Fruit fly (Drosophila melanogaster) whole organism, embryonic: Measurements from ENCODE around the gene Ptth.

Experiments used
- ATbp ChIP-seq: fragments of 200-800 bp; sonication (Bioruptor generic); optimal IDR thresholded peaks from 2 replicates; lab custom pipeline; 2017; ENCODE audit warnings: missing biosample characterization, mild to moderate bottlenecking, missing genetic modification characterization, missing genetic modification reagents
- Atf-2 ChIP-seq: fragments of 200-800 bp; sonication (Bioruptor generic); optimal IDR thresholded peaks from 2 replicates; lab custom pipeline; 2016; ENCODE audit warnings: missing biosample characterization, missing genetic modification characterization
- Bteb2 ChIP-seq: fragments of 200-800 bp; sonication (Bioruptor generic); optimal IDR thresholded peaks from 2 replicates; lab custom pipeline; 2016; ENCODE audit warnings: missing biosample characterization, missing genetic modification characterization
- CG1024 ChIP-seq: fragments of 200-800 bp; sonication (Bioruptor generic); IDR thresholded peaks from 2 replicates; pipeline ENCODE4 v1.3.6; 2022; ENCODE audit warnings: missing biosample characterization, missing genetic modification characterization
- CG12236 ChIP-seq: fragments of 200-800 bp; sonication (Bioruptor generic); optimal IDR thresholded peaks from 2 replicates; lab custom pipeline; 2016; ENCODE audit warnings: missing biosample characterization, missing genetic modification characterization
- CG12659 ChIP-seq: fragments of 200-800 bp; sonication (Bioruptor generic); optimal IDR thresholded peaks from 3 replicates; lab custom pipeline; 2017; ENCODE audit warnings: mild to moderate bottlenecking, missing biosample characterization, missing genetic modification reagents, missing genetic modification characterization
- CG13624 ChIP-seq: fragments of 200-800 bp; sonication (Bioruptor generic); optimal IDR thresholded peaks from 2 replicates; lab custom pipeline; 2016; ENCODE audit warnings: missing biosample characterization, missing genetic modification characterization
- CG13775 ChIP-seq: fragments of 200-800 bp; sonication (Bioruptor generic); optimal IDR thresholded peaks from 3 replicates; lab custom pipeline; 2017; ENCODE audit warnings: missing biosample characterization, mild to moderate bottlenecking, missing genetic modification characterization
- CG15479 ChIP-seq: fragments of 200-800 bp; sonication (Bioruptor generic); optimal IDR thresholded peaks from 3 replicates; lab custom pipeline; 2019; ENCODE audit warnings: missing biosample characterization, mild to moderate bottlenecking, missing genetic modification characterization, moderate library complexity
- CG15601 ChIP-seq: fragments of 200-800 bp; sonication (Bioruptor generic); optimal IDR thresholded peaks from 3 replicates; lab custom pipeline; 2019; ENCODE audit warnings: missing biosample characterization, mild to moderate bottlenecking, missing genetic modification characterization, moderate library complexity
- CG1602 ChIP-seq: fragments of 200-800 bp; sonication (Bioruptor generic); optimal IDR thresholded peaks from 3 replicates; lab custom pipeline; 2016; ENCODE audit warnings: missing biosample characterization, missing genetic modification characterization
- CG17361 ChIP-seq: fragments of 200-800 bp; sonication (Bioruptor generic); IDR thresholded peaks from 3 replicates; pipeline ENCODE4 v1.3.6; 2022; ENCODE audit warnings: missing biosample characterization, missing genetic modification characterization
- CG17385 ChIP-seq: fragments of 200-800 bp; sonication (Bioruptor generic); optimal IDR thresholded peaks from 3 replicates; lab custom pipeline; 2018; ENCODE audit warnings: missing biosample characterization, mild to moderate bottlenecking, missing genetic modification characterization
- CG2116 ChIP-seq: fragments of 200-800 bp; sonication (Bioruptor generic); optimal IDR thresholded peaks from 3 replicates; lab custom pipeline; 2018; ENCODE audit warnings: missing biosample characterization, mild to moderate bottlenecking, missing genetic modification characterization
- CG32767 ChIP-seq: fragments of 200-800 bp; sonication (Bioruptor generic); IDR thresholded peaks from 2 replicates; pipeline ENCODE4 v1.3.6; 2022; ENCODE audit warnings: missing biosample characterization, missing genetic modification characterization
- CG6683 ChIP-seq: fragments of 200-800 bp; sonication (Bioruptor generic); optimal IDR thresholded peaks from 2 replicates; lab custom pipeline; 2017; ENCODE audit warnings: missing biosample characterization, mild to moderate bottlenecking, missing genetic modification characterization, missing genetic modification reagents
- CG6791 ChIP-seq: fragments of 200-800 bp; sonication (Bioruptor generic); IDR thresholded peaks from 3 replicates; pipeline ENCODE4 v1.3.6; 2022; ENCODE audit warnings: missing biosample characterization, missing genetic modification characterization; ENCODE audit not compliant: partially characterized antibody
- CG7928 ChIP-seq: fragments of 200-800 bp; sonication (Bioruptor generic); optimal IDR thresholded peaks from 2 replicates; lab custom pipeline; 2017; ENCODE audit warnings: missing biosample characterization, mild to moderate bottlenecking, missing genetic modification characterization
- CG8290 ChIP-seq, 3 experiments: fragments of 200-800 bp; sonication (Bioruptor generic); optimal IDR thresholded peaks; 2 replicates each; lab custom pipeline; 2016 to 2019; ENCODE audit warnings: missing biosample characterization in 3 of 3, missing genetic modification characterization in 3 of 3, mild to moderate bottlenecking in 2 of 3, moderate library complexity in 1 of 3
- CG9215 ChIP-seq: fragments of 200-800 bp; sonication (Bioruptor generic); IDR thresholded peaks from 2 replicates; pipeline ENCODE4 v1.3.6; 2022; ENCODE audit warnings: missing biosample characterization, missing genetic modification characterization
- CG9797 ChIP-seq: fragments of 200-800 bp; sonication (Bioruptor generic); optimal IDR thresholded peaks from 3 replicates; lab custom pipeline; 2018; ENCODE audit warnings: missing biosample characterization, mild to moderate bottlenecking, missing genetic modification characterization
- Camta ChIP-seq: fragments of 200-800 bp; sonication (Bioruptor generic); optimal IDR thresholded peaks from 2 replicates; lab custom pipeline; 2016; ENCODE audit warnings: missing biosample characterization, missing genetic modification characterization
- CrebB ChIP-seq: fragments of 200-800 bp; sonication (Bioruptor generic); optimal IDR thresholded peaks from 3 replicates; lab custom pipeline; 2018; ENCODE audit warnings: missing biosample characterization, mild to moderate bottlenecking, missing genetic modification characterization
- Dfd ChIP-seq, 2 experiments: fragments of >200 bp; optimal IDR thresholded peaks; 2 replicates each; lab custom pipeline; 2017; ENCODE audit warnings: missing biosample characterization in 2 of 2, missing genetic modification characterization in 2 of 2
- MBD-R2 ChIP-seq: fragments of 200-800 bp; sonication (Bioruptor generic); IDR thresholded peaks from 2 replicates; pipeline ENCODE4 v1.3.6; 2022; ENCODE audit warnings: missing biosample characterization, missing genetic modification characterization
- NfI ChIP-seq: fragments of 200-800 bp; sonication (Bioruptor generic); optimal IDR thresholded peaks from 3 replicates; lab custom pipeline; 2018; ENCODE audit warnings: missing biosample characterization, mild to moderate bottlenecking, missing genetic modification characterization, moderate library complexity
- Rfx ChIP-seq: fragments of 200-800 bp; sonication (Bioruptor generic); IDR thresholded peaks from 2 replicates; pipeline ENCODE4 v1.3.6; 2022; ENCODE audit warnings: missing biosample characterization, missing genetic modification characterization
- Sry-δ ChIP-seq: fragments of 200-800 bp; sonication (Bioruptor generic); optimal IDR thresholded peaks from 2 replicates; lab custom pipeline; 2016; ENCODE audit warnings: missing biosample characterization, missing genetic modification characterization
- Xrp1 ChIP-seq: fragments of 200-800 bp; sonication (Bioruptor generic); IDR thresholded peaks from 2 replicates; pipeline ENCODE4 v1.3.6; 2022; ENCODE audit warnings: missing biosample characterization, missing genetic modification characterization
- bigmax ChIP-seq: fragments of 200-800 bp; sonication (Bioruptor generic); optimal IDR thresholded peaks from 2 replicates; lab custom pipeline; 2018; ENCODE audit warnings: missing biosample characterization, mild to moderate bottlenecking, missing genetic modification characterization
- bowl ChIP-seq: fragments of 200-800 bp; sonication (Bioruptor generic); IDR thresholded peaks from 2 replicates; pipeline ENCODE4 v1.3.6; 2022; ENCODE audit warnings: missing biosample characterization, missing genetic modification characterization
- br ChIP-seq: fragments of >200 bp; optimal IDR thresholded peaks from 2 replicates; lab custom pipeline; 2017
- cad ChIP-seq: fragments of >200 bp; optimal IDR thresholded peaks from 2 replicates; lab custom pipeline; 2017; ENCODE audit warnings: missing biosample characterization, missing genetic modification characterization
- corto ChIP-seq: fragments of 200-800 bp; sonication (Bioruptor generic); optimal IDR thresholded peaks from 2 replicates; lab custom pipeline; 2016; ENCODE audit warnings: missing biosample characterization, mild to moderate bottlenecking, missing genetic modification characterization, moderate library complexity
- crc ChIP-seq: fragments of 200-800 bp; sonication (Bioruptor generic); optimal IDR thresholded peaks from 2 replicates; lab custom pipeline; 2016; ENCODE audit warnings: missing biosample characterization, missing genetic modification characterization
- croc ChIP-seq: fragments of 200-800 bp; sonication (Bioruptor generic); conservative IDR thresholded peaks from 3 replicates; pipeline ENCODE4 v1.3.6; 2022; ENCODE audit warnings: missing biosample characterization, missing genetic modification characterization
- esg ChIP-seq: fragments of 200-800 bp; sonication (Bioruptor generic); conservative IDR thresholded peaks from 2 replicates; pipeline ENCODE4 v1.3.6; 2022; ENCODE audit warnings: missing biosample characterization, missing genetic modification characterization
- fd64A ChIP-seq: fragments of 200-800 bp; sonication (Bioruptor generic); optimal IDR thresholded peaks from 3 replicates; lab custom pipeline; 2018; ENCODE audit warnings: missing biosample characterization, mild to moderate bottlenecking, missing genetic modification characterization
- gfzf ChIP-seq: fragments of 200-800 bp; sonication (Bioruptor generic); optimal IDR thresholded peaks from 2 replicates; lab custom pipeline; 2016; ENCODE audit warnings: missing biosample characterization, mild to moderate bottlenecking, missing genetic modification characterization, moderate library complexity
- grau ChIP-seq: fragments of 200-800 bp; optimal IDR thresholded peaks from 3 replicates; lab custom pipeline; 2019; ENCODE audit warnings: missing biosample characterization, mild to moderate bottlenecking, missing genetic modification characterization, moderate library complexity
- gsb-n ChIP-seq: fragments of 200-800 bp; sonication (Bioruptor generic); optimal IDR thresholded peaks from 3 replicates; lab custom pipeline; 2018; ENCODE audit warnings: missing biosample characterization, mild to moderate bottlenecking, missing genetic modification characterization
- jing ChIP-seq: fragments of 200-800 bp; sonication (Bioruptor generic); optimal IDR thresholded peaks from 2 replicates; lab custom pipeline; 2018; ENCODE audit warnings: missing biosample characterization, mild to moderate bottlenecking, missing genetic modification characterization
- knrl ChIP-seq: fragments of 200-800 bp; sonication (Bioruptor generic); IDR thresholded peaks from 3 replicates; pipeline ENCODE4 v1.3.6; 2022; ENCODE audit warnings: missing biosample characterization, missing genetic modification characterization; ENCODE audit not compliant: partially characterized antibody
- mld ChIP-seq: fragments of 200-800 bp; sonication (Bioruptor generic); IDR thresholded peaks from 3 replicates; pipeline ENCODE4 v1.3.6; 2022; ENCODE audit warnings: missing biosample characterization, missing genetic modification characterization; ENCODE audit not compliant: partially characterized antibody
- nerfin-1 ChIP-seq: fragments of 200-800 bp; sonication (Bioruptor generic); optimal IDR thresholded peaks from 3 replicates; lab custom pipeline; 2019; ENCODE audit warnings: missing biosample characterization, mild to moderate bottlenecking, missing genetic modification characterization, moderate library complexity
- ranshi ChIP-seq: fragments of 200-800 bp; sonication (Bioruptor generic); IDR thresholded peaks from 2 replicates; pipeline ENCODE4 v1.3.6; 2022; ENCODE audit warnings: missing biosample characterization, missing genetic modification characterization
- sisA ChIP-seq: fragments of 200-800 bp; sonication (Bioruptor generic); IDR thresholded peaks from 2 replicates; pipeline ENCODE4 v1.3.6; 2022; ENCODE audit warnings: missing biosample characterization, missing genetic modification characterization
- sqz ChIP-seq: fragments of 200-800 bp; sonication (Bioruptor generic); optimal IDR thresholded peaks from 3 replicates; lab custom pipeline; 2018; ENCODE audit warnings: missing biosample characterization, mild to moderate bottlenecking, missing genetic modification characterization
- sug ChIP-seq: fragments of 200-800 bp; optimal IDR thresholded peaks from 2 replicates; lab custom pipeline; 2019; ENCODE audit warnings: missing biosample characterization, mild to moderate bottlenecking, missing genetic modification characterization, moderate library complexity
- vfl ChIP-seq: fragments of 200-800 bp; sonication (Bioruptor generic); optimal IDR thresholded peaks from 2 replicates; lab custom pipeline; 2016; ENCODE audit warnings: missing biosample characterization, missing genetic modification characterization
- yki ChIP-seq: fragments of >200 bp; optimal IDR thresholded peaks from 3 replicates; lab custom pipeline; 2018

Ptth gene

DNA sequence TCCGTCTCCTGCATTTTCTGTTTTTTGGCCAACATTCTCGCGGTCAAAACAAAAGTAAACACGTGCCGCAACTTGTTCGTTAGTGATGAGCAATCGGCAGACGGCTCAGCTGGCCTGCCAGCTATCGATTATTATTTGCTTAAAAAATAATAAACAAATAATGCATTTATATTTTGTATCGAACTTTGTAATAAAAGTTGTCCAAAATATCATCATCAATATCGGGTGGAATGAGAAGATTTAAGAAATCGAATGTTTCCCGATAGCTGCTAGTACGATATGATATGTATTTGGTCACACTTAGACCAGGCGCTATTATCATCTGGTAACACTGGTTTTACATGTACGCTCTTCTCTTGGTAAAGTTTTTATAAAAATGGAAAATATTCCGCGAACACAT lies 8.7 kb downstream of the Ptth start, which contains the start of the genes Nle and Sf3b1 (continued):
- TF ChIP-seq CG12659 (GFP tag; lab: Kevin White, UChicago) = peak; percentile 53
- peak; percentile 67 for TF ChIP-seq vfl (GFP tag; lab: Kevin White, UChicago)
- peak; percentile 19 for TF ChIP-seq crc (GFP tag; lab: Kevin White, UChicago)
- TF ChIP-seq CG13624 (GFP tag; lab: Kevin White, UChicago) = peak; percentile 35
- no peak for TF ChIP-seq bigmax (GFP tag; lab: Kevin White, UChicago)
- TF ChIP-seq CG9215 = peak; percentile 65
- peak; percentile 50; the same call in 1 of the 2 replicates for TF ChIP-seq Xrp1 (GFP tag; lab: Robert Waterston, UW)
- no peak for TF ChIP-seq sqz (GFP tag; lab: Kevin White, UChicago)
- peak; percentile 44 for TF ChIP-seq grau
- TF ChIP-seq CG8290 (GFP tag; optimal IDR thresholded peaks at IDR 0.05; lab: Kevin White, UChicago) = no peak
- TF ChIP-seq CG8290 (tag; optimal IDR thresholded peaks at IDR 0.05; lab: Kevin White, UChicago) = no peak
- TF ChIP-seq ATbp (GFP tag; lab: Kevin White, UChicago) = no peak
- no peak for TF ChIP-seq CG15479
- TF ChIP-seq mld (GFP tag; lab: Robert Waterston, UW) = peak; percentile 81; the same call in 2 of the 3 replicates
- peak; percentile 80 for TF ChIP-seq sug
- 0 out of 2 replicates have a peak, but pooled peaks have one; percentile 4 for TF ChIP-seq esg (GFP tag; lab: Robert Waterston, UW)
- peak; percentile 4 for TF ChIP-seq CG7928 (GFP tag; lab: Kevin White, UChicago)
- TF ChIP-seq CG17361 = peak; percentile 63
- TF ChIP-seq CG32767 (GFP tag; lab: Robert Waterston, UW) = no peak
- TF ChIP-seq CG6791 (GFP tag; lab: Robert Waterston, UW) = peak; percentile 85
- peak; percentile 27 for TF ChIP-seq CG1602 (GFP tag; lab: Kevin White, UChicago)
- peak; percentile 28 for TF ChIP-seq Atf-2 (GFP tag; lab: Kevin White, UChicago)
- no peak for TF ChIP-seq jing (GFP tag; lab: Kevin White, UChicago)
- peak; percentile 0 for TF ChIP-seq Bteb2
- TF ChIP-seq bowl (GFP tag; lab: Robert Waterston, UW) = no peak
- no peak for TF ChIP-seq NfI
- TF ChIP-seq fd64A (GFP tag; lab: Kevin White, UChicago) = no peak
- TF ChIP-seq CG15601 (tag; lab: Kevin White, UChicago) = no peak
- peak; percentile 3 for TF ChIP-seq Camta (GFP tag; lab: Kevin White, UChicago)
- TF ChIP-seq corto = no peak
- no peak for TF ChIP-seq Dfd (GFP tag; optimal IDR thresholded peaks at IDR 0.05; lab: Kevin White, UChicago)
- TF ChIP-seq br (lab: Kevin White, UChicago) = no peak
- peak; percentile 92 for TF ChIP-seq CG9797 (GFP tag; lab: Kevin White, UChicago)
- TF ChIP-seq yki (lab: Kevin White, UChicago) = no peak
- peak; percentile 71 for TF ChIP-seq nerfin-1 (tag; lab: Kevin White, UChicago)
- no peak for TF ChIP-seq gsb-n (tag; lab: Kevin White, UChicago)
- peak; percentile 74 for TF ChIP-seq gfzf (GFP tag; lab: Kevin White, UChicago)
- 0 out of 3 replicates have a peak, but pooled peaks have one; percentile 21 for TF ChIP-seq croc (GFP tag; lab: Robert Waterston, UW)
- no peak for TF ChIP-seq CrebB
- TF ChIP-seq CG12236 = peak; percentile 9
- TF ChIP-seq CG6683 (GFP tag; lab: Kevin White, UChicago) = no peak
- TF ChIP-seq Rfx (GFP tag; lab: Robert Waterston, UW) = peak; percentile 41
- TF ChIP-seq CG2116 (GFP tag; lab: Kevin White, UChicago) = peak; percentile 93
- TF ChIP-seq sisA (GFP tag; lab: Robert Waterston, UW) = peak; percentile 29; the same call in 1 of the 2 replicates
- TF ChIP-seq CG13775 (GFP tag; lab: Kevin White, UChicago) = peak; percentile 62
- no peak for TF ChIP-seq ranshi (GFP tag; lab: Robert Waterston, UW)
- peak; percentile 93 for TF ChIP-seq Sry-δ (GFP tag; lab: Kevin White, UChicago)
- TF ChIP-seq cad (GFP tag; lab: Kevin White, UChicago) = no peak
- TF ChIP-seq CG17385 (GFP tag; lab: Kevin White, UChicago) = no peak
- TF ChIP-seq CG1024 = no peak
- peak; percentile 96 for TF ChIP-seq knrl (GFP tag; lab: Robert Waterston, UW)
- TF ChIP-seq MBD-R2 = peak; percentile 81
